Worm (Caenorhabditis elegans) whole organism, L1 larva: ENCODE measurements around the gene spp-24.
A peak's percentile ranks its signal among the peaks of the same experiment; 100 is the strongest.

ENCODE experiments used
- aly-2 ChIP-seq: fragments of 150-350 bp; optimal IDR thresholded peaks from 2 replicates; lab custom pipeline; 2014; ENCODE audit warnings: missing biosample characterization, missing genetic modification characterization
- ceh-82 ChIP-seq, 3 experiments: fragments of 150-350 bp in 1 of 3; sonication (generic microtip) in 2 of 3; optimal IDR thresholded peaks; 2 replicates each; lab custom pipeline; 2014 to 2017; ENCODE audit warnings: missing biosample characterization in 3 of 3, missing genetic modification characterization in 3 of 3
- ceh-88 ChIP-seq: fragments of 200-800 bp; sonication (Bioruptor generic); IDR thresholded peaks from 2 replicates; pipeline ENCODE4 v1.3.6; 2022; ENCODE audit warnings: missing genetic modification characterization, missing compliant biosample characterization
- ces-1 ChIP-seq: fragments of 150-350 bp; optimal IDR thresholded peaks from 2 replicates; lab custom pipeline; 2014; ENCODE audit warnings: missing biosample characterization, missing genetic modification reagents, missing genetic modification characterization
- efl-1 ChIP-seq, 4 experiments: fragments of 150-350 bp; optimal IDR thresholded peaks in 3 of 4; peaks in 1 of 4; 1 replicate in 1 of 4; 2 replicates in 3 of 4; lab custom pipeline; 2014; ENCODE audit warnings: missing biosample characterization in 2 of 4, missing genetic modification characterization in 2 of 4, missing genetic modification reagents in 2 of 4
- jun-1 ChIP-seq: fragments of 150-350 bp; optimal IDR thresholded peaks from 2 replicates; lab custom pipeline; 2014; ENCODE audit warnings: missing biosample characterization, missing genetic modification reagents, missing genetic modification characterization
- lin-14 ChIP-seq: fragments of 200-800 bp; sonication (Bioruptor generic); optimal IDR thresholded peaks from 2 replicates; lab custom pipeline; 2018; ENCODE audit warnings: mild to moderate bottlenecking, missing genetic modification characterization, moderate library complexity, missing compliant biosample characterization
- lin-39 ChIP-seq: fragments of 150-350 bp; optimal IDR thresholded peaks from 2 replicates; lab custom pipeline; 2014; ENCODE audit warnings: missing biosample characterization, missing genetic modification reagents, missing genetic modification characterization
- nhr-12 ChIP-seq: sonication (generic microtip); optimal IDR thresholded peaks from 2 replicates; lab custom pipeline; 2017; ENCODE audit warnings: missing biosample characterization, missing genetic modification characterization
- snpc-4 ChIP-seq: fragments of 150-350 bp; optimal IDR thresholded peaks from 2 replicates; lab custom pipeline; 2014; ENCODE audit warnings: missing biosample characterization, missing genetic modification characterization
- unc-62 ChIP-seq: fragments of 150-350 bp; optimal IDR thresholded peaks from 2 replicates; lab custom pipeline; 2014; ENCODE audit warnings: missing biosample characterization, missing genetic modification reagents, missing genetic modification characterization
- vab-15 ChIP-seq: sonication (generic microtip); optimal IDR thresholded peaks from 2 replicates; lab custom pipeline; 2017; ENCODE audit warnings: missing genotype, mild to moderate bottlenecking, missing genetic modification characterization, missing compliant biosample characterization
- xbp-1 ChIP-seq: sonication (generic microtip); optimal IDR thresholded peaks from 2 replicates; lab custom pipeline; 2016; ENCODE audit warnings: missing genetic modification characterization, missing compliant biosample characterization
- zag-1 ChIP-seq: fragments of 150-350 bp; optimal IDR thresholded peaks from 2 replicates; lab custom pipeline; 2014; ENCODE audit warnings: missing biosample characterization, missing genetic modification characterization

- TF ChIP-seq lin-39 (tag; lab: Kevin White, UChicago) (no peak), aly-2 (no peak), ces-1 (GFP tag; lab: Kevin White, UChicago) (no peak), unc-62 (GFP tag; lab: Kevin White, UChicago) (no peak), nhr-12 (tag; lab: Kevin White, UChicago) (no peak), ceh-88 (GFP tag; lab: Robert Waterston, UW) (no peak), lin-14 (GFP tag; lab: Kevin White, UChicago) (peak; percentile 25), efl-1 (optimal IDR thresholded peaks at IDR 0.05; lab: Kevin White, UChicago) (no peak), efl-1 (GFP tag; optimal IDR thresholded peaks at IDR 0.05 in 1 of 2; lab: Kevin White, UChicago) (peak in 1 of 2 experiments; percentile 69), jun-1 (tag; lab: Kevin White, UChicago) (no peak), vab-15 (tag; lab: Kevin White, UChicago) (no peak), snpc-4 (tag; lab: Kevin White, UChicago) (no peak), zag-1 (no peak), xbp-1 (no peak), ceh-82 (tag; optimal IDR thresholded peaks at IDR 0.05; lab: Kevin White, UChicago) (no peak)
Measured at ce11 chrII:28283-28682, 11.1 kb downstream of the spp-24 start, which contains the start of gene F23F1.4.
